Worm (Caenorhabditis elegans): ENCODE measurements around the gene ZK328.6.

The ZK328.6 gene

DNA sequence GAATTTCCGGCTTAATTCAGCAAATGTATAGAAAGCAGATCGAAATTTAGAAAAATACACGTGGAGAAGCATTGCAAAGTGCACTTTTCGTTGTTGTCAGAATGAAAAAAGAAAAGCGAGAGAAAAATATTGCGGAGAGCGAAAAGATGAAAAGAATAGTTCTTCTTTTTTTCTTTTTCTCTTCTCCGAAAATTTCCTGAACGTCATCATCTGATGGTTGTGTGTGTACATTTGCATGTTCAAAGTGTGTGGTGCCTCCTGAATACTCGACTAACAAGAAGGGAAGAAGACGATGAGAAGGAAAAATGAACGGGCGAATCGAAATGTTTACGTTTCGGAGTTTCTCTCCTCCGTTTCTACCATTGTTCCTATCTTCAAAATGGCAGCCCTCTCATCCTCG lies 40.3 kb downstream of the ZK328.6 start:
- peak; percentile 52 for TF ChIP-seq C34F6.9 (tag; optimal IDR thresholded peaks at IDR 0.05)
- peak; percentile 9 for TF ChIP-seq nhr-129 (tag; optimal IDR thresholded peaks at IDR 0.05)
- TF ChIP-seq sem-4 (tag; optimal IDR thresholded peaks at IDR 0.05): no peak
- TF ChIP-seq unc-55 (GFP tag; optimal IDR thresholded peaks at IDR 0.05): peak; percentile 73

DNA sequence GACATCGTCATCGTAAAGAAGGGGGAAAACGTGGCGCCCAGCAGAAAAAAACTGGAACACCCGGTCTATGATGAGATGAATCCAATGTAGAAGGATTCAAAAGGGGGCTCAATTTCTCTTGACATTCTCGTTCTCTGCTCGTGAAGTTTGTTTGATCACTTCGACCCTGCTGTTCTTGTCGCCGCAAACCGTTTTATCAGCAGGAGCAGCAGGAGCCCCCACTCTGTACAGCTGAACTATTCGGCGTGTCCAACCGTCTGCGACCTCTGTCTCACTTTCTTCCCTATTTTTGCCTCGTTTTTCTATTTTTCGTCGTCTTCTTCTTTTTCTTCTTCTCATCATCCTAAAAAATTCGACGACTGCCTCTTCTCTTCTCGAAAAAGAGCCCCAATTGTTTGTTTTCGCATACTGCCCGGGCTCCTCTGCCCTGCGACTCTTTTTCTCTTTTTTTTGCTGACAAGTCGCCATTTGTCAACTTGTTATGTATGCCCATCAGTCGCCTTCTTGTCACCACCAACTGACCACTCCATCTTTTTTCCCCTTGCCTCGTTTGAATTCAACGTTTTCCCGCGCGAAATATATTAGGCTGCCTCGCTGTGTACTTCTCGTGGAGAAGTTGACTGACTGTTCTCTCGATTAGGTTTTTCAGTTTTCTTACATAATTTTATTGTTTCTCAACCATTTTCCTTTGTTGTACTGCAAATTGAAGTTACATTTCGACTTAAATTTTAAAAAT lies 41.2 kb downstream of the ZK328.6 start:
- no peak for TF ChIP-seq mbf-1 (tag; optimal IDR thresholded peaks at IDR 0.05)
- peak; percentile 32 for TF ChIP-seq sem-4 (tag; optimal IDR thresholded peaks at IDR 0.05)
- no peak for TF ChIP-seq nhr-237 (tag; optimal IDR thresholded peaks at IDR 0.05)
- no peak for TF ChIP-seq nhr-10 (tag; optimal IDR thresholded peaks at IDR 0.05)
- TF ChIP-seq peb-1 (tag; optimal IDR thresholded peaks at IDR 0.05): no peak
- TF ChIP-seq aly-2 (tag; optimal IDR thresholded peaks at IDR 0.05): no peak
- no peak for TF ChIP-seq nhr-6 (tag; optimal IDR thresholded peaks at IDR 0.05)
- no peak for TF ChIP-seq R02D3.7 (tag; optimal IDR thresholded peaks at IDR 0.05)
- TF ChIP-seq Y55F3AM.14 (GFP tag; optimal IDR thresholded peaks at IDR 0.05): no peak
- TF ChIP-seq snpc-4 (tag; optimal IDR thresholded peaks at IDR 0.05): no peak
- peak; percentile 39 for TF ChIP-seq nhr-129 (tag; optimal IDR thresholded peaks at IDR 0.05)
- no peak for TF ChIP-seq unc-39 (tag; optimal IDR thresholded peaks at IDR 0.05)
- TF ChIP-seq C34F6.9 (tag; optimal IDR thresholded peaks at IDR 0.05): peak; percentile 34
- no peak for TF ChIP-seq blmp-1 (tag; optimal IDR thresholded peaks at IDR 0.05; ENCODE audit: insufficient read depth)
- no peak for TF ChIP-seq skn-1 (tag; optimal IDR thresholded peaks at IDR 0.05)
- peak; percentile 80 for TF ChIP-seq mab-5 (tag; optimal IDR thresholded peaks at IDR 0.05)
- no peak for TF ChIP-seq unc-62 (GFP tag; optimal IDR thresholded peaks at IDR 0.05)
- no peak for TF ChIP-seq ceh-82 (tag; optimal IDR thresholded peaks at IDR 0.05)
- TF ChIP-seq F13H6.1 (tag; optimal IDR thresholded peaks at IDR 0.05): peak; percentile 48
- no peak for TF ChIP-seq elt-3 (tag; optimal IDR thresholded peaks at IDR 0.05)
- peak; percentile 33 for TF ChIP-seq crh-2 (tag; optimal IDR thresholded peaks at IDR 0.05)
- TF ChIP-seq nhr-11 (tag; optimal IDR thresholded peaks at IDR 0.05): no peak
- TF ChIP-seq unc-55 (GFP tag; optimal IDR thresholded peaks at IDR 0.05): no peak
- no peak for TF ChIP-seq nhr-12 (tag; optimal IDR thresholded peaks at IDR 0.05)
- TF ChIP-seq nhr-25 (tag; optimal IDR thresholded peaks at IDR 0.05): peak; percentile 34
- TF ChIP-seq lsy-2 (tag; optimal IDR thresholded peaks at IDR 0.05): peak in 1 of 2 experiments; percentile 40
- no peak for TF ChIP-seq zag-1 (tag; optimal IDR thresholded peaks at IDR 0.05)
- no peak for TF ChIP-seq ztf-4 (tag; optimal IDR thresholded peaks at IDR 0.05)
- TF ChIP-seq sma-3 (GFP tag; optimal IDR thresholded peaks at IDR 0.05): peak; percentile 3
- no peak for TF ChIP-seq nhr-21 (tag; optimal IDR thresholded peaks at IDR 0.05)
- TF ChIP-seq sma-9 (GFP tag; optimal IDR thresholded peaks at IDR 0.05): no peak
- TF ChIP-seq sma-9 (tag; optimal IDR thresholded peaks at IDR 0.05): no peak
- TF ChIP-seq lin-11 (tag; optimal IDR thresholded peaks at IDR 0.05): no peak
- no peak for TF ChIP-seq elt-1 (tag; optimal IDR thresholded peaks at IDR 0.05)
- TF ChIP-seq dmd-4 (tag; optimal IDR thresholded peaks at IDR 0.05): no peak
- TF ChIP-seq gmeb-1 (tag; optimal IDR thresholded peaks at IDR 0.05): peak; percentile 43
- TF ChIP-seq alr-1 (tag; optimal IDR thresholded peaks at IDR 0.05): no peak
- no peak for TF ChIP-seq lin-13 (GFP tag; optimal IDR thresholded peaks at IDR 0.05)
- TF ChIP-seq lin-39 (tag; optimal IDR thresholded peaks at IDR 0.05): no peak

ce11 chrIII:5988461-5988860 lies 41.9 kb downstream of the ZK328.6 start:
- TF ChIP-seq unc-39 (tag; optimal IDR thresholded peaks at IDR 0.05): no peak
- TF ChIP-seq snpc-4 (tag; optimal IDR thresholded peaks at IDR 0.05): no peak
- TF ChIP-seq Y55F3AM.14 (GFP tag; optimal IDR thresholded peaks at IDR 0.05): no peak
- TF ChIP-seq fos-1 (tag; optimal IDR thresholded peaks at IDR 0.05): no peak
- TF ChIP-seq lin-13 (GFP tag; optimal IDR thresholded peaks at IDR 0.05): no peak
- no peak for TF ChIP-seq blmp-1 (tag; optimal IDR thresholded peaks at IDR 0.05; ENCODE audit: insufficient read depth)

Measured in whole organism, L2 larva.